Worm (Caenorhabditis elegans) whole organism, early embryonic: ENCODE results near the gene M03D4.3.

ENCODE experiments used
- aly-1 ChIP-seq: sonication (generic microtip); optimal IDR thresholded peaks from 2 replicates; lab custom pipeline; 2016; ENCODE audit warnings: missing genetic modification characterization, missing compliant biosample characterization
- ama-1 ChIP-seq: fragments of 150-350 bp; optimal IDR thresholded peaks from 2 replicates; lab custom pipeline; 2014
- flt-1 ChIP-seq: fragments of 200-800 bp; sonication (Bioruptor generic); IDR thresholded peaks from 2 replicates; pipeline ENCODE4 v1.3.6; 2022; ENCODE audit warnings: missing genetic modification characterization, missing compliant biosample characterization
- hnd-1 ChIP-seq: sonication (generic microtip); optimal IDR thresholded peaks from 2 replicates; lab custom pipeline; 2016; ENCODE audit warnings: missing genetic modification characterization, missing compliant biosample characterization
- scrt-1 ChIP-seq: fragments of 200-800 bp; sonication (Bioruptor generic); IDR thresholded peaks from 2 replicates; pipeline ENCODE4 v1.3.6; 2022; ENCODE audit warnings: missing genetic modification characterization, missing compliant biosample characterization
- sea-1 ChIP-seq: fragments of 200-800 bp; sonication (Bioruptor generic); conservative IDR thresholded peaks from 2 replicates; pipeline ENCODE4 v1.3.6; 2022; ENCODE audit warnings: missing genetic modification characterization, missing compliant biosample characterization
- tbx-11 ChIP-seq: fragments of 200-800 bp; sonication (Bioruptor generic); IDR thresholded peaks from 2 replicates; pipeline ENCODE4 v1.3.6; 2022; ENCODE audit warnings: missing genetic modification characterization, missing compliant biosample characterization
- tbx-37 ChIP-seq: fragments of 200-800 bp; sonication (Bioruptor generic); conservative IDR thresholded peaks from 2 replicates; pipeline ENCODE4 v1.3.6; 2022; ENCODE audit warnings: missing genetic modification reagents, missing genetic modification characterization, missing compliant biosample characterization
- tra-4 ChIP-seq: sonication (generic microtip); optimal IDR thresholded peaks from 2 replicates; lab custom pipeline; 2017; ENCODE audit warnings: missing genetic modification characterization, missing compliant biosample characterization

ce11 chrIV:6112291-6112690 lies at the start of gene M03D4.3:
- TF ChIP-seq ama-1 (lab: Kevin White, UChicago) (no peak), aly-1 (tag; lab: Kevin White, UChicago) (no peak), tbx-11 (GFP tag; lab: Robert Waterston, UW) (no peak), sea-1 (GFP tag; lab: Robert Waterston, UW) (no peak), scrt-1 (GFP tag; lab: Robert Waterston, UW) (no peak), flt-1 (no peak), tra-4 (tag; lab: Kevin White, UChicago) (no peak), hnd-1 (tag; lab: Kevin White, UChicago) (no peak), tbx-37 (GFP tag; lab: Robert Waterston, UW) (no peak)
